Fruit fly (Drosophila melanogaster) whole organism, embryonic: ENCODE results near the gene Baldspot.

Source experiments
- CG10267 ChIP-seq: fragments of 200-800 bp; sonication (Bioruptor generic); optimal IDR thresholded peaks from 2 replicates; lab custom pipeline; 2018; ENCODE audit warnings: missing biosample characterization, mild to moderate bottlenecking, missing genetic modification characterization, moderate library complexity
- CG11398 ChIP-seq: fragments of 200-800 bp; sonication (Bioruptor generic); optimal IDR thresholded peaks from 2 replicates; lab custom pipeline; 2016; ENCODE audit warnings: missing biosample characterization, missing genetic modification characterization
- CG11456 ChIP-seq: fragments of 200-800 bp; sonication (Bioruptor generic); IDR thresholded peaks from 3 replicates; pipeline ENCODE4 v1.3.6; 2022; ENCODE audit warnings: missing biosample characterization, missing genetic modification characterization
- CG11560 ChIP-seq: fragments of 200-800 bp; sonication (Bioruptor generic); IDR thresholded peaks from 3 replicates; pipeline ENCODE4 v1.3.6; 2022; ENCODE audit warnings: missing biosample characterization, missing genetic modification characterization
- CG12155 ChIP-seq: fragments of 200-800 bp; sonication (Bioruptor generic); optimal IDR thresholded peaks from 3 replicates; lab custom pipeline; 2016; ENCODE audit warnings: missing biosample characterization, missing genetic modification characterization
- CG15269 ChIP-seq: fragments of 200-800 bp; sonication (Bioruptor generic); optimal IDR thresholded peaks from 2 replicates; lab custom pipeline; 2018; ENCODE audit warnings: missing biosample characterization, mild to moderate bottlenecking, missing genetic modification characterization, moderate library complexity
- CG15601 ChIP-seq: fragments of 200-800 bp; sonication (Bioruptor generic); optimal IDR thresholded peaks from 3 replicates; lab custom pipeline; 2019; ENCODE audit warnings: missing biosample characterization, mild to moderate bottlenecking, missing genetic modification characterization, moderate library complexity
- CG1647 ChIP-seq: fragments of 200-800 bp; sonication (Bioruptor generic); optimal IDR thresholded peaks from 3 replicates; lab custom pipeline; 2016; ENCODE audit warnings: missing biosample characterization, missing genetic modification characterization
- CG17359 ChIP-seq: fragments of 200-800 bp; sonication (Bioruptor generic); optimal IDR thresholded peaks from 3 replicates; lab custom pipeline; 2018; ENCODE audit warnings: missing biosample characterization, mild to moderate bottlenecking, missing genetic modification characterization, moderate library complexity
- CG31365 ChIP-seq: fragments of 200-800 bp; sonication (Bioruptor generic); optimal IDR thresholded peaks from 2 replicates; lab custom pipeline; 2018; ENCODE audit warnings: missing biosample characterization, mild to moderate bottlenecking, missing genetic modification characterization
- CG31388 ChIP-seq: fragments of 200-800 bp; sonication (Bioruptor generic); optimal IDR thresholded peaks from 2 replicates; lab custom pipeline; 2016; ENCODE audit warnings: missing biosample characterization, missing genetic modification characterization
- CG3726 ChIP-seq: fragments of 200-800 bp; sonication (Bioruptor generic); IDR thresholded peaks from 3 replicates; pipeline ENCODE4, ENCODE4 v1.3.6; 2022; ENCODE audit warnings: missing biosample characterization, missing genetic modification characterization
- CG3995 ChIP-seq: fragments of 200-800 bp; sonication (Bioruptor generic); optimal IDR thresholded peaks from 3 replicates; lab custom pipeline; 2016; ENCODE audit warnings: missing biosample characterization, missing genetic modification characterization
- CG4282 ChIP-seq: fragments of 200-800 bp; sonication (Bioruptor generic); optimal IDR thresholded peaks from 2 replicates; lab custom pipeline; 2016; ENCODE audit warnings: missing biosample characterization, missing genetic modification characterization
- CG4424 ChIP-seq: fragments of 200-800 bp; sonication (Bioruptor generic); optimal IDR thresholded peaks from 3 replicates; lab custom pipeline; 2016; ENCODE audit warnings: missing biosample characterization, missing genetic modification characterization
- CG7271 ChIP-seq: fragments of 200-800 bp; sonication (Bioruptor generic); optimal IDR thresholded peaks from 2 replicates; lab custom pipeline; 2018; ENCODE audit warnings: missing biosample characterization, mild to moderate bottlenecking, missing genetic modification characterization, moderate library complexity
- CG8281 ChIP-seq: fragments of 200-800 bp; sonication (Bioruptor generic); optimal IDR thresholded peaks from 2 replicates; lab custom pipeline; 2018; ENCODE audit warnings: missing biosample characterization, mild to moderate bottlenecking, missing genetic modification characterization, moderate library complexity
- CG8290 ChIP-seq, 3 experiments: fragments of 200-800 bp; sonication (Bioruptor generic); optimal IDR thresholded peaks; 2 replicates each; lab custom pipeline; 2016 to 2019; ENCODE audit warnings: missing biosample characterization in 3 of 3, missing genetic modification characterization in 3 of 3, mild to moderate bottlenecking in 2 of 3, moderate library complexity in 1 of 3
- CoRest ChIP-seq: fragments of 200-800 bp; sonication (Bioruptor generic); optimal IDR thresholded peaks from 3 replicates; lab custom pipeline; 2018; ENCODE audit warnings: missing biosample characterization, mild to moderate bottlenecking, missing genetic modification characterization, moderate library complexity
- Deaf1 ChIP-seq: fragments of 200-800 bp; optimal IDR thresholded peaks from 3 replicates; lab custom pipeline; 2019; ENCODE audit warnings: missing biosample characterization, mild to moderate bottlenecking, missing genetic modification characterization, moderate library complexity
- Doc3 ChIP-seq: fragments of 200-800 bp; sonication (Bioruptor generic); IDR thresholded peaks from 3 replicates; pipeline ENCODE4 v1.3.6; 2022; ENCODE audit warnings: missing biosample characterization, missing genetic modification characterization; ENCODE audit not compliant: partially characterized antibody
- HmgD ChIP-seq: fragments of 200-800 bp; sonication (Bioruptor generic); optimal IDR thresholded peaks from 3 replicates; lab custom pipeline; 2016; ENCODE audit warnings: missing biosample characterization, missing genetic modification characterization
- Lhr ChIP-seq: fragments of 200-800 bp; sonication (Bioruptor generic); optimal IDR thresholded peaks from 3 replicates; lab custom pipeline; 2017; ENCODE audit warnings: mild to moderate bottlenecking, missing biosample characterization, missing genetic modification reagents, missing genetic modification characterization
- Mrtf ChIP-seq: fragments of 200-800 bp; sonication (Bioruptor generic); IDR thresholded peaks from 3 replicates; pipeline ENCODE4 v1.3.6; 2022; ENCODE audit warnings: missing biosample characterization, missing genetic modification characterization
- NC2β ChIP-seq: fragments of 200-800 bp; sonication (Bioruptor generic); optimal IDR thresholded peaks from 2 replicates; lab custom pipeline; 2016; ENCODE audit warnings: missing biosample characterization, missing genetic modification characterization
- Ravus ChIP-seq: fragments of 200-800 bp; sonication (Bioruptor generic); IDR thresholded peaks from 2 replicates; pipeline ENCODE4 v1.3.6; 2022; ENCODE audit warnings: missing biosample characterization, missing genetic modification characterization
- Sox102F ChIP-seq: fragments of 200-800 bp; sonication (Bioruptor generic); optimal IDR thresholded peaks from 2 replicates; lab custom pipeline; 2018; ENCODE audit warnings: missing biosample characterization, mild to moderate bottlenecking, missing genetic modification characterization, moderate library complexity
- Taf1 ChIP-seq: fragments of 200-800 bp; sonication (Bioruptor generic); IDR thresholded peaks from 2 replicates; pipeline ENCODE4 v1.3.6; 2022; ENCODE audit warnings: missing biosample characterization, missing genetic modification characterization
- Usf ChIP-seq: fragments of 200-800 bp; sonication (Bioruptor generic); optimal IDR thresholded peaks from 2 replicates; lab custom pipeline; 2017; ENCODE audit warnings: missing genotype, missing biosample characterization, missing genetic modification characterization
- cas ChIP-seq: fragments of 200-800 bp; sonication (Bioruptor generic); IDR thresholded peaks from 2 replicates; pipeline ENCODE4 v1.3.6; 2022; ENCODE audit warnings: missing biosample characterization, missing genetic modification characterization
- cg ChIP-seq: fragments of 200-800 bp; sonication (Bioruptor generic); optimal IDR thresholded peaks from 3 replicates; lab custom pipeline; 2019; ENCODE audit warnings: missing biosample characterization, mild to moderate bottlenecking, missing genetic modification characterization, moderate library complexity
- croc ChIP-seq: fragments of 200-800 bp; sonication (Bioruptor generic); conservative IDR thresholded peaks from 3 replicates; pipeline ENCODE4 v1.3.6; 2022; ENCODE audit warnings: missing biosample characterization, missing genetic modification characterization
- dati ChIP-seq: fragments of 200-800 bp; sonication (Bioruptor generic); IDR thresholded peaks from 2 replicates; pipeline ENCODE4 v1.3.6; 2022; ENCODE audit warnings: missing biosample characterization, missing genetic modification characterization
- gfzf ChIP-seq: fragments of 200-800 bp; sonication (Bioruptor generic); optimal IDR thresholded peaks from 2 replicates; lab custom pipeline; 2016; ENCODE audit warnings: missing biosample characterization, mild to moderate bottlenecking, missing genetic modification characterization, moderate library complexity
- ham ChIP-seq: fragments of 200-800 bp; sonication (Bioruptor generic); IDR thresholded peaks from 2 replicates; pipeline ENCODE4 v1.3.6; 2022; ENCODE audit warnings: missing biosample characterization, missing genetic modification characterization
- jumu ChIP-seq: fragments of 200-800 bp; sonication (Bioruptor generic); optimal IDR thresholded peaks from 3 replicates; lab custom pipeline; 2016; ENCODE audit warnings: missing biosample characterization, missing genetic modification characterization
- lola ChIP-seq, 3 experiments: fragments of >200 bp in 2 of 3; fragments of 200-800 bp in 1 of 3; sonication (Bioruptor generic) in 1 of 3; optimal IDR thresholded peaks; 2 replicates each; lab custom pipeline; 2017 to 2019; ENCODE audit warnings: missing biosample characterization in 3 of 3, missing genetic modification characterization in 3 of 3, mild to moderate bottlenecking in 1 of 3, moderate library complexity in 1 of 3
- lov ChIP-seq, 2 experiments: fragments of 200-800 bp in 1 of 2; fragments of >200 bp in 1 of 2; sonication (Bioruptor generic) in 1 of 2; IDR thresholded peaks in 1 of 2; optimal IDR thresholded peaks in 1 of 2; 2 replicates in 1 of 2; 3 replicates in 1 of 2; pipeline versions ENCODE4 v1.3.6 to Lab custom; 2017 to 2022; ENCODE audit warnings: missing biosample characterization in 1 of 2, missing genetic modification characterization in 1 of 2
- nmo ChIP-seq: fragments of 200-800 bp; sonication (Bioruptor generic); optimal IDR thresholded peaks from 2 replicates; lab custom pipeline; 2018; ENCODE audit warnings: missing biosample characterization, mild to moderate bottlenecking, missing genetic modification characterization, moderate library complexity
- phol ChIP-seq: fragments of 200-800 bp; sonication (Bioruptor generic); optimal IDR thresholded peaks from 3 replicates; lab custom pipeline; 2018; ENCODE audit warnings: missing biosample characterization, mild to moderate bottlenecking, missing genetic modification characterization, moderate library complexity
- rib ChIP-seq: fragments of 200-800 bp; sonication (Bioruptor generic); IDR thresholded peaks from 2 replicates; pipeline ENCODE4 v1.3.6; 2022; ENCODE audit warnings: missing biosample characterization, missing genetic modification characterization
- schlank ChIP-seq: fragments of 200-800 bp; sonication (Bioruptor generic); optimal IDR thresholded peaks from 2 replicates; lab custom pipeline; 2018; ENCODE audit warnings: missing biosample characterization, mild to moderate bottlenecking, missing genetic modification characterization
- tin ChIP-seq: fragments of 200-800 bp; sonication (Bioruptor generic); optimal IDR thresholded peaks from 3 replicates; lab custom pipeline; 2016; ENCODE audit warnings: missing biosample characterization, missing genetic modification characterization
- usp ChIP-seq: fragments of >200 bp; optimal IDR thresholded peaks from 2 replicates; lab custom pipeline; 2017; ENCODE audit warnings: missing biosample characterization, missing genetic modification characterization
- vvl ChIP-seq: fragments of 200-800 bp; sonication (Bioruptor generic); IDR thresholded peaks from 2 replicates; pipeline ENCODE4 v1.3.6; 2022; ENCODE audit warnings: missing biosample characterization, missing genetic modification characterization
- wor ChIP-seq: fragments of 200-800 bp; sonication (Bioruptor generic); IDR thresholded peaks from 2 replicates; pipeline ENCODE4 v1.3.6; 2022; ENCODE audit warnings: missing biosample characterization, missing genetic modification characterization
- zen ChIP-seq: fragments of 200-800 bp; sonication (Bioruptor generic); optimal IDR thresholded peaks from 3 replicates; lab custom pipeline; 2018; ENCODE audit warnings: missing biosample characterization, mild to moderate bottlenecking, missing genetic modification characterization, moderate library complexity
- zen2 ChIP-seq: fragments of 200-800 bp; sonication (Bioruptor generic); IDR thresholded peaks from 3 replicates; pipeline ENCODE4 v1.3.6; 2022; ENCODE audit warnings: missing biosample characterization, missing genetic modification characterization; ENCODE audit not compliant: partially characterized antibody
- zf30C ChIP-seq: fragments of 200-800 bp; sonication (Bioruptor generic); optimal IDR thresholded peaks from 3 replicates; lab custom pipeline; 2018; ENCODE audit warnings: missing biosample characterization, mild to moderate bottlenecking, missing genetic modification characterization

The Baldspot gene

DNA sequence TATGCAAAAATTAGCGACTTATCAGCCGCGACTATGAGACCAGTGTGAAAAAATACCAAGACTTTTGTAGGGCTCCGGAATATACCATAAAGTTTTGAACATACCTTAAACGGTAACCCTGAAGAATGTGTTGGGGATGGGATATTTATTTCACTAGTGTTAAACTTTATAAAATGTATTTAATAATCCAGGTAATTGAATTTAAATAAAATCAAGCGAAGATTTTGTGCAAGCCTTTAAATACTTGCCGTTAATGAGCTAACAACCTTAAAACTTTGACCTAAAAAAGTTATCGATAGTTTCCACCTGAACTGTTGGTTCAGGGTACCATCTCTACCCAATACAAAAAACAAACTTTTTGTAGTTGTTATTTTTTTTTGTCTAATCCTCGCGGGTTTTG lies 49.3 kb downstream of the Baldspot start, which contains the start of gene CG4101 (continued):
- TF ChIP-seq CG10267 (tag; lab: Kevin White, UChicago) = peak; percentile 85
- TF ChIP-seq zen2 = peak; percentile 73; the same call in 1 of the 3 replicates
- peak; percentile 82 for TF ChIP-seq CG11456 (GFP tag; lab: Robert Waterston, UW)
- TF ChIP-seq croc (GFP tag; lab: Robert Waterston, UW) = peak; percentile 58
- TF ChIP-seq cg = no peak
- TF ChIP-seq Mrtf = peak; percentile 68
- TF ChIP-seq CG15601 (tag; lab: Kevin White, UChicago) = peak; percentile 80
- TF ChIP-seq schlank = peak; percentile 48
- TF ChIP-seq vvl (GFP tag; lab: Robert Waterston, UW) = peak; percentile 86
- peak; percentile 73 for TF ChIP-seq NC2β (GFP tag; lab: Kevin White, UChicago)
- peak; percentile 76 for TF ChIP-seq CG12155
- peak; percentile 82 for TF ChIP-seq CG15269 (tag; lab: Kevin White, UChicago)
- TF ChIP-seq zen (tag; lab: Kevin White, UChicago) = peak; percentile 71
- TF ChIP-seq CG7271 (tag; lab: Kevin White, UChicago) = peak; percentile 67
- TF ChIP-seq Usf (GFP tag; lab: Kevin White, UChicago) = no peak
- TF ChIP-seq phol (tag; lab: Kevin White, UChicago) = peak; percentile 85
- TF ChIP-seq wor (GFP tag; lab: Robert Waterston, UW) = peak; percentile 57; the same call in 1 of the 2 replicates
- TF ChIP-seq CG31365 (tag; lab: Kevin White, UChicago) = peak; percentile 20
- peak; percentile 73 for TF ChIP-seq CG8290 (GFP tag; optimal IDR thresholded peaks at IDR 0.05; lab: Kevin White, UChicago)
- TF ChIP-seq CG8290 (tag; optimal IDR thresholded peaks at IDR 0.05; lab: Kevin White, UChicago) = peak; percentile 45 to 57
- 0 out of 3 replicates have a peak, but pooled peaks have one; percentile 48 for TF ChIP-seq CG11560 (tag; lab: Robert Waterston, UW)
- 0 out of 2 replicates have a peak, but pooled peaks have one; percentile 47 for TF ChIP-seq rib (GFP tag; lab: Robert Waterston, UW)
- peak; percentile 63 for TF ChIP-seq CG17359 (tag; lab: Kevin White, UChicago)
- peak; percentile 37 for TF ChIP-seq CG8281 (tag; lab: Kevin White, UChicago)
- peak; percentile 31 for TF ChIP-seq Deaf1 (tag; lab: Kevin White, UChicago)
- no peak for TF ChIP-seq zf30C
- peak; percentile 72 for TF ChIP-seq gfzf (GFP tag; lab: Kevin White, UChicago)
- peak; percentile 58 for TF ChIP-seq jumu
- TF ChIP-seq Doc3 (GFP tag; lab: Robert Waterston, UW) = peak; percentile 91
- TF ChIP-seq CG3995 (GFP tag; lab: Kevin White, UChicago) = peak; percentile 53
- TF ChIP-seq CG3726 (GFP tag; lab: Robert Waterston, UW) = no peak
- peak; percentile 63; the same call in 1 of the 2 replicates for TF ChIP-seq cas (GFP tag; lab: Robert Waterston, UW)
- no peak for TF ChIP-seq CG4282 (GFP tag; lab: Kevin White, UChicago)
- TF ChIP-seq CG31388 (GFP tag; lab: Kevin White, UChicago) = no peak
- TF ChIP-seq CG11398 (GFP tag; lab: Kevin White, UChicago) = peak; percentile 5
- TF ChIP-seq usp (GFP tag; lab: Kevin White, UChicago) = no peak
- peak; percentile 61 for TF ChIP-seq Lhr (GFP tag; lab: Kevin White, UChicago)
- TF ChIP-seq dati (GFP tag; lab: Robert Waterston, UW) = no peak
- TF ChIP-seq Sox102F (GFP tag; lab: Kevin White, UChicago) = peak; percentile 81
- TF ChIP-seq ham = peak; percentile 39; the same call in 1 of the 2 replicates
- TF ChIP-seq lov (optimal IDR thresholded peaks at IDR 0.05; lab: Kevin White, UChicago) = no peak
- TF ChIP-seq lov (GFP tag; IDR thresholded peaks at IDR 0.05; lab: Robert Waterston, UW) = peak; percentile 33; the same call in 1 of the 3 replicates
- peak; percentile 88 for TF ChIP-seq nmo (GFP tag; lab: Kevin White, UChicago)
- peak; percentile 35 for TF ChIP-seq HmgD (GFP tag; lab: Kevin White, UChicago)
- TF ChIP-seq CG1647 (GFP tag; lab: Kevin White, UChicago) = peak; percentile 55
- peak; percentile 76 for TF ChIP-seq tin
- TF ChIP-seq Ravus (GFP tag; lab: Robert Waterston, UW) = peak; percentile 28; the same call in 1 of the 2 replicates
- peak in 1 of 3 experiments; percentile 73 for TF ChIP-seq lola (GFP tag; optimal IDR thresholded peaks at IDR 0.05; lab: Kevin White, UChicago)
- TF ChIP-seq CoRest (tag; lab: Kevin White, UChicago) = peak; percentile 85
- TF ChIP-seq CG4424 (GFP tag; lab: Kevin White, UChicago) = peak; percentile 72
- peak; percentile 75 for TF ChIP-seq Taf1 (GFP tag; lab: Robert Waterston, UW)
